Fruit fly (Drosophila melanogaster) whole organism, embryonic: ENCODE data around the gene CG12659.

Experiments
- BEAF-32 ChIP-seq: fragments of 200-800 bp; sonication (Bioruptor generic); optimal IDR thresholded peaks from 3 replicates; lab custom pipeline; 2017; ENCODE audit warnings: missing biosample characterization, missing genetic modification characterization, mild to moderate bottlenecking, moderate library complexity, missing genetic modification reagents
- BtbVII ChIP-seq: fragments of 200-800 bp; sonication (Bioruptor generic); optimal IDR thresholded peaks from 3 replicates; lab custom pipeline; 2017; ENCODE audit warnings: missing biosample characterization, mild to moderate bottlenecking, missing genetic modification characterization
- CG10274 ChIP-seq: fragments of 200-800 bp; sonication (Bioruptor generic); optimal IDR thresholded peaks from 3 replicates; lab custom pipeline; 2017; ENCODE audit warnings: missing biosample characterization, mild to moderate bottlenecking, missing genetic modification characterization
- CG10543 ChIP-seq: fragments of 200-800 bp; sonication (Bioruptor generic); optimal IDR thresholded peaks from 3 replicates; lab custom pipeline; 2017; ENCODE audit warnings: missing biosample characterization, mild to moderate bottlenecking, missing genetic modification characterization, moderate library complexity
- CG12071 ChIP-seq: fragments of 200-800 bp; sonication (Bioruptor generic); optimal IDR thresholded peaks from 3 replicates; lab custom pipeline; 2018; ENCODE audit warnings: missing biosample characterization, mild to moderate bottlenecking, missing genetic modification characterization
- CG13287 ChIP-seq: fragments of 200-800 bp; sonication (Bioruptor generic); IDR thresholded peaks from 2 replicates; pipeline ENCODE4 v1.3.6; 2022; ENCODE audit warnings: missing biosample characterization, missing genetic modification characterization; ENCODE audit not compliant: partially characterized antibody
- CG15514 ChIP-seq: fragments of 200-800 bp; sonication (Bioruptor generic); optimal IDR thresholded peaks from 3 replicates; lab custom pipeline; 2017; ENCODE audit warnings: missing biosample characterization, missing genetic modification characterization, mild to moderate bottlenecking, moderate library complexity, missing genetic modification reagents
- CG1647 ChIP-seq: fragments of 200-800 bp; sonication (Bioruptor generic); optimal IDR thresholded peaks from 3 replicates; lab custom pipeline; 2016; ENCODE audit warnings: missing biosample characterization, missing genetic modification characterization
- CG16815 ChIP-seq: fragments of 200-800 bp; sonication (Bioruptor generic); optimal IDR thresholded peaks from 3 replicates; lab custom pipeline; 2017; ENCODE audit warnings: missing biosample characterization, mild to moderate bottlenecking, missing genetic modification characterization
- CG1832 ChIP-seq: fragments of 200-800 bp; sonication (Bioruptor generic); optimal IDR thresholded peaks from 2 replicates; lab custom pipeline; 2017; ENCODE audit warnings: missing biosample characterization, mild to moderate bottlenecking, missing genetic modification characterization, inconsistent platforms
- CG2889 ChIP-seq: fragments of 200-800 bp; sonication (Bioruptor generic); IDR thresholded peaks from 3 replicates; pipeline ENCODE4 v1.3.6; 2022; ENCODE audit warnings: missing biosample characterization, missing genetic modification characterization
- CG34376 ChIP-seq: fragments of 200-800 bp; sonication (Bioruptor generic); optimal IDR thresholded peaks from 2 replicates; lab custom pipeline; 2018; ENCODE audit warnings: missing biosample characterization, mild to moderate bottlenecking, missing genetic modification characterization
- CG3995 ChIP-seq: fragments of 200-800 bp; sonication (Bioruptor generic); optimal IDR thresholded peaks from 3 replicates; lab custom pipeline; 2016; ENCODE audit warnings: missing biosample characterization, missing genetic modification characterization
- CG4404 ChIP-seq: fragments of 200-800 bp; sonication (Bioruptor generic); IDR thresholded peaks from 2 replicates; pipeline ENCODE4 v1.3.6; 2022; ENCODE audit warnings: missing biosample characterization, missing genetic modification characterization
- CG6272 ChIP-seq: fragments of 200-800 bp; sonication (Bioruptor generic); IDR thresholded peaks from 2 replicates; pipeline ENCODE4 v1.3.6; 2022; ENCODE audit warnings: missing biosample characterization, missing genetic modification characterization
- CG8290 ChIP-seq, 3 experiments: fragments of 200-800 bp; sonication (Bioruptor generic); optimal IDR thresholded peaks; 2 replicates each; lab custom pipeline; 2016 to 2019; ENCODE audit warnings: missing biosample characterization in 3 of 3, missing genetic modification characterization in 3 of 3, mild to moderate bottlenecking in 2 of 3, moderate library complexity in 1 of 3
- CTCF ChIP-seq: fragments of 200-800 bp; sonication (Bioruptor generic); optimal IDR thresholded peaks from 2 replicates; lab custom pipeline; 2017; ENCODE audit warnings: missing biosample characterization, mild to moderate bottlenecking, missing genetic modification characterization, moderate library complexity
- CkIIα-i1 ChIP-seq: fragments of 200-800 bp; sonication (Bioruptor generic); IDR thresholded peaks from 2 replicates; pipeline ENCODE4 v1.3.6; 2022; ENCODE audit warnings: missing biosample characterization, missing genetic modification characterization
- CoRest ChIP-seq: fragments of 200-800 bp; sonication (Bioruptor generic); optimal IDR thresholded peaks from 3 replicates; lab custom pipeline; 2018; ENCODE audit warnings: missing biosample characterization, mild to moderate bottlenecking, missing genetic modification characterization, moderate library complexity
- Dad ChIP-seq: fragments of 200-800 bp; sonication (Bioruptor generic); optimal IDR thresholded peaks from 3 replicates; lab custom pipeline; 2016; ENCODE audit warnings: missing biosample characterization, missing genetic modification characterization
- Dref ChIP-seq: fragments of 200-800 bp; sonication (Bioruptor generic); IDR thresholded peaks from 2 replicates; pipeline ENCODE4 v1.3.6; 2022; ENCODE audit warnings: missing biosample characterization, missing genetic modification characterization
- ERR ChIP-seq: fragments of 200-800 bp; sonication (Bioruptor generic); optimal IDR thresholded peaks from 2 replicates; lab custom pipeline; 2016; ENCODE audit warnings: missing biosample characterization, missing genetic modification characterization
- Hand ChIP-seq: fragments of 200-800 bp; sonication (Bioruptor generic); optimal IDR thresholded peaks from 2 replicates; lab custom pipeline; 2017; ENCODE audit warnings: mild to moderate bottlenecking, missing biosample characterization, missing genetic modification reagents, missing genetic modification characterization
- Hsf ChIP-seq: fragments of 200-800 bp; sonication (Bioruptor generic); optimal IDR thresholded peaks from 3 replicates; lab custom pipeline; 2016; ENCODE audit warnings: missing biosample characterization, missing genetic modification characterization
- Lhr ChIP-seq: fragments of 200-800 bp; sonication (Bioruptor generic); optimal IDR thresholded peaks from 3 replicates; lab custom pipeline; 2017; ENCODE audit warnings: mild to moderate bottlenecking, missing biosample characterization, missing genetic modification reagents, missing genetic modification characterization
- Med ChIP-seq: fragments of 200-800 bp; sonication (Bioruptor generic); peaks from one replicate; lab custom pipeline; 2016; ENCODE audit warnings: missing biosample characterization, missing genetic modification characterization, mild to moderate bottlenecking, inconsistent platforms, moderate library complexity
- PHDP ChIP-seq: fragments of 200-800 bp; sonication (Bioruptor generic); optimal IDR thresholded peaks from 3 replicates; lab custom pipeline; 2018; ENCODE audit warnings: missing biosample characterization, mild to moderate bottlenecking, missing genetic modification characterization, moderate library complexity
- Ssrp ChIP-seq: fragments of 200-800 bp; sonication (Bioruptor generic); optimal IDR thresholded peaks from 2 replicates; lab custom pipeline; 2018; ENCODE audit warnings: missing biosample characterization, mild to moderate bottlenecking, missing genetic modification characterization, moderate library complexity
- Tbp ChIP-seq: fragments of >200 bp; optimal IDR thresholded peaks from 2 replicates; lab custom pipeline; 2018; ENCODE audit warnings: missing biosample characterization, missing genetic modification characterization
- ash1 ChIP-seq: fragments of 200-800 bp; sonication (Bioruptor generic); optimal IDR thresholded peaks from 2 replicates; lab custom pipeline; 2018; ENCODE audit warnings: missing biosample characterization, mild to moderate bottlenecking, missing genetic modification characterization
- bsh ChIP-seq, 2 experiments: fragments of 200-800 bp; sonication (Bioruptor generic); optimal IDR thresholded peaks; 2 replicates each; lab custom pipeline; 2017 to 2018; ENCODE audit warnings: mild to moderate bottlenecking in 2 of 2, missing biosample characterization in 2 of 2, missing genetic modification characterization in 2 of 2, moderate library complexity in 1 of 2
- btn ChIP-seq: fragments of 200-800 bp; sonication (Bioruptor generic); optimal IDR thresholded peaks from 2 replicates; lab custom pipeline; 2016; ENCODE audit warnings: missing biosample characterization, missing genetic modification characterization
- dan ChIP-seq: fragments of 200-800 bp; sonication (Bioruptor generic); IDR thresholded peaks from 2 replicates; pipeline ENCODE4 v1.3.6; 2022; ENCODE audit warnings: missing biosample characterization, missing genetic modification characterization
- ems ChIP-seq: fragments of 200-800 bp; sonication (Bioruptor generic); optimal IDR thresholded peaks from 3 replicates; lab custom pipeline; 2016; ENCODE audit warnings: missing biosample characterization, missing genetic modification characterization
- fd102C ChIP-seq: fragments of 200-800 bp; sonication (Bioruptor generic); optimal IDR thresholded peaks from 2 replicates; lab custom pipeline; 2018; ENCODE audit warnings: missing biosample characterization, mild to moderate bottlenecking, missing genetic modification characterization, moderate library complexity
- gem ChIP-seq: fragments of 200-800 bp; sonication (Bioruptor generic); optimal IDR thresholded peaks from 2 replicates; lab custom pipeline; 2019; ENCODE audit warnings: missing biosample characterization, mild to moderate bottlenecking, missing genetic modification characterization, moderate library complexity
- gt ChIP-seq: fragments of 200-800 bp; sonication (Bioruptor generic); IDR thresholded peaks from 2 replicates; pipeline ENCODE4 v1.3.6; 2022; ENCODE audit warnings: missing biosample characterization, missing genetic modification characterization
- jigr1 ChIP-seq: fragments of 200-800 bp; sonication (Bioruptor generic); IDR thresholded peaks from 3 replicates; pipeline ENCODE4 v1.3.6; 2022; ENCODE audit warnings: missing biosample characterization, missing genetic modification characterization
- klu ChIP-seq: fragments of 200-800 bp; sonication (Bioruptor generic); IDR thresholded peaks from 2 replicates; pipeline ENCODE4 v1.3.6; 2022; ENCODE audit warnings: missing biosample characterization, missing genetic modification characterization
- kni ChIP-seq: fragments of 200-800 bp; sonication (Bioruptor generic); optimal IDR thresholded peaks from 3 replicates; lab custom pipeline; 2017; ENCODE audit warnings: mild to moderate bottlenecking, missing biosample characterization, missing genetic modification reagents, missing genetic modification characterization
- nau ChIP-seq: fragments of 200-800 bp; sonication (Bioruptor generic); optimal IDR thresholded peaks from 3 replicates; lab custom pipeline; 2017; ENCODE audit warnings: missing biosample characterization, mild to moderate bottlenecking, missing genetic modification characterization, missing genetic modification reagents
- oc ChIP-seq: fragments of 200-800 bp; sonication (Bioruptor generic); optimal IDR thresholded peaks from 2 replicates; lab custom pipeline; 2018; ENCODE audit warnings: missing biosample characterization, mild to moderate bottlenecking, missing genetic modification characterization, moderate library complexity
- onecut ChIP-seq: fragments of 200-800 bp; sonication (Bioruptor generic); IDR thresholded peaks from 2 replicates; pipeline ENCODE4 v1.3.6; 2022; ENCODE audit warnings: missing biosample characterization, missing genetic modification characterization
- phol ChIP-seq: fragments of 200-800 bp; sonication (Bioruptor generic); optimal IDR thresholded peaks from 3 replicates; lab custom pipeline; 2018; ENCODE audit warnings: missing biosample characterization, mild to moderate bottlenecking, missing genetic modification characterization, moderate library complexity
- psq ChIP-seq: fragments of 200-800 bp; sonication (Bioruptor generic); optimal IDR thresholded peaks from 2 replicates; lab custom pipeline; 2017; ENCODE audit warnings: missing biosample characterization, missing genetic modification characterization
- sc ChIP-seq, 3 experiments: fragments of >200 bp in 2 of 3; fragments of 200-800 bp in 1 of 3; sonication (Bioruptor generic) in 1 of 3; optimal IDR thresholded peaks; 2 replicates in 2 of 3; 3 replicates in 1 of 3; lab custom pipeline; 2017; ENCODE audit warnings: mild to moderate bottlenecking in 1 of 3, missing biosample characterization in 1 of 3, missing genetic modification characterization in 1 of 3, missing genetic modification reagents in 1 of 3
- sens ChIP-seq: fragments of 200-800 bp; sonication (Bioruptor generic); peaks from one replicate; lab custom pipeline; 2016; ENCODE audit warnings: missing biosample characterization, missing genetic modification characterization
- sim ChIP-seq: fragments of 200-800 bp; sonication (Bioruptor generic); IDR thresholded peaks from 2 replicates; pipeline ENCODE4 v1.3.6; 2022; ENCODE audit warnings: missing biosample characterization, missing genetic modification characterization
- sr ChIP-seq: fragments of 200-800 bp; sonication (Bioruptor generic); IDR thresholded peaks from 3 replicates; pipeline ENCODE4 v1.3.6; 2022; ENCODE audit warnings: missing biosample characterization, missing genetic modification characterization
- trem ChIP-seq: fragments of 200-800 bp; optimal IDR thresholded peaks from 3 replicates; lab custom pipeline; 2019; ENCODE audit warnings: missing biosample characterization, mild to moderate bottlenecking, missing genetic modification characterization, moderate library complexity
- wdn ChIP-seq: fragments of 200-800 bp; sonication (Bioruptor generic); IDR thresholded peaks from 2 replicates; pipeline ENCODE4 v1.3.6; 2022; ENCODE audit warnings: missing biosample characterization, missing genetic modification characterization

The CG12659 gene

DNA sequence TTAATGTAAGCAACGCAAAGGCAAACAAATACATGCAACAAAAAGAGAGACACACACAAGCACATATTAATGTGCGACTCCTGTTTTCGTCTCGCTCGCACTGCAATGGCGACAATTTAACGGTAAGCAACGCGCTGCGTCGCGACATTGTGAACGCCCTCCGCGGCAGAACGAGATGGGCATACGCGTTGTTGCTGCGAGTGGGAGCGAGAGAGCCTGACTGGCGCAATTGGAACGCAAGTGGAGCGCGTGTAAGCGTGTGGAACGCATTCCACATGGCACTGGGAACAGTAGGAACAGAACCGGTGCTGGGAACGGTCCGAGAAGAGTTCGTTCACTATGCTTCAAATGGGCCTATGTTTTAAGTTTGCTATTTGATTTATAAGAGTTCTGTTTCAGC, 33.3 kb upstream of the CG12659 start (continued):
- TF ChIP-seq CG8290 (GFP tag; optimal IDR thresholded peaks at IDR 0.05; lab: Kevin White, UChicago), result no peak
- TF ChIP-seq CG8290 (tag; optimal IDR thresholded peaks at IDR 0.05; lab: Kevin White, UChicago), result no peak
- TF ChIP-seq Dref (GFP tag; lab: Robert Waterston, UW), result no peak
- no peak for TF ChIP-seq CG10543 (GFP tag; lab: Kevin White, UChicago)
- TF ChIP-seq ERR (GFP tag; lab: Kevin White, UChicago), result no peak
- TF ChIP-seq BEAF-32, result no peak
- no peak for TF ChIP-seq Hand (GFP tag; lab: Kevin White, UChicago)
- TF ChIP-seq trem (tag; lab: Kevin White, UChicago), result no peak
- peak in 1 of 2 experiments; percentile 8 for TF ChIP-seq bsh (GFP tag; optimal IDR thresholded peaks at IDR 0.05; lab: Kevin White, UChicago)
- no peak for TF ChIP-seq gem
- 0 out of 2 replicates have a peak, but pooled peaks have one; percentile 8 for TF ChIP-seq onecut
- no peak for TF ChIP-seq Dad (GFP tag; lab: Kevin White, UChicago)
- TF ChIP-seq sim, result no peak
- no peak for TF ChIP-seq CG2889 (GFP tag; lab: Robert Waterston, UW)
- no peak for TF ChIP-seq fd102C (GFP tag; lab: Kevin White, UChicago)
- no peak for TF ChIP-seq Hsf (GFP tag; lab: Kevin White, UChicago)
- TF ChIP-seq sens (GFP tag; lab: Kevin White, UChicago), result peak; percentile 53
- TF ChIP-seq BtbVII (GFP tag; lab: Kevin White, UChicago), result no peak
- no peak for TF ChIP-seq CG6272
- no peak for TF ChIP-seq CkIIα-i1 (GFP tag; lab: Robert Waterston, UW)
- peak; percentile 81 for TF ChIP-seq Med (GFP tag; lab: Kevin White, UChicago)
- peak; percentile 99 for TF ChIP-seq CG1832
- TF ChIP-seq PHDP (tag; lab: Kevin White, UChicago), result no peak
- TF ChIP-seq CG13287 (GFP tag; lab: Robert Waterston, UW), result peak; percentile 39; the same call in 1 of the 2 replicates
- TF ChIP-seq CG12071 (GFP tag; lab: Kevin White, UChicago), result peak; percentile 16
- TF ChIP-seq CG4404 (GFP tag; lab: Robert Waterston, UW), result no peak
- no peak for TF ChIP-seq CG16815 (GFP tag; lab: Kevin White, UChicago)
- 0 out of 3 replicates have a peak, but pooled peaks have one; percentile 22 for TF ChIP-seq sr (GFP tag; lab: Robert Waterston, UW)
- TF ChIP-seq CG3995, result no peak
- no peak for TF ChIP-seq CG15514 (GFP tag; lab: Kevin White, UChicago)
- peak; percentile 28 for TF ChIP-seq kni (GFP tag; lab: Kevin White, UChicago)
- no peak for TF ChIP-seq gt
- TF ChIP-seq psq (GFP tag; lab: Kevin White, UChicago), result peak; percentile 34
- peak; percentile 13 for TF ChIP-seq nau (GFP tag; lab: Kevin White, UChicago)
- TF ChIP-seq ash1 (GFP tag; lab: Kevin White, UChicago), result no peak
- TF ChIP-seq CTCF (GFP tag; lab: Kevin White, UChicago), result peak; percentile 51
- TF ChIP-seq CoRest (tag; lab: Kevin White, UChicago), result peak; percentile 76
- TF ChIP-seq phol, result peak; percentile 76
- no peak for TF ChIP-seq Ssrp (tag; lab: Kevin White, UChicago)
- no peak for TF ChIP-seq jigr1
- TF ChIP-seq sc (optimal IDR thresholded peaks at IDR 0.05; lab: Kevin White, UChicago), result no peak
- TF ChIP-seq sc (GFP tag; optimal IDR thresholded peaks at IDR 0.05; lab: Kevin White, UChicago), result no peak
- TF ChIP-seq dan (GFP tag; lab: Robert Waterston, UW), result no peak
- TF ChIP-seq btn (GFP tag; lab: Kevin White, UChicago), result no peak
- TF ChIP-seq Lhr (GFP tag; lab: Kevin White, UChicago), result no peak
- TF ChIP-seq wdn (GFP tag; lab: Robert Waterston, UW), result no peak
- TF ChIP-seq CG1647, result no peak
- TF ChIP-seq oc (tag; lab: Kevin White, UChicago), result peak; percentile 92
- no peak for TF ChIP-seq klu (GFP tag; lab: Robert Waterston, UW)
- TF ChIP-seq CG34376 (GFP tag; lab: Kevin White, UChicago), result no peak
- no peak for TF ChIP-seq Tbp (GFP tag; lab: Kevin White, UChicago)
- TF ChIP-seq CG10274 (GFP tag; lab: Kevin White, UChicago), result no peak
- no peak for TF ChIP-seq ems
